Fruit fly (Drosophila melanogaster): Measurements from ENCODE around the gene Ac13E.
A peak's percentile ranks its signal among the peaks of the same experiment; 100 is the strongest.

The Ac13E gene

dm6 chrX:15549055-15549454 lies 5.0 kb downstream of the Ac13E start (continued):
- TF ChIP-seq CG6808 (GFP tag; optimal IDR thresholded peaks at IDR 0.05) (no peak), Eip75B (GFP tag; optimal IDR thresholded peaks at IDR 0.05) (peak; percentile 52), Hr38 (GFP tag; optimal IDR thresholded peaks at IDR 0.05) (no peak), CG6854 (GFP tag; optimal IDR thresholded peaks at IDR 0.05) (no peak), salr (GFP tag; optimal IDR thresholded peaks at IDR 0.05) (peak in 1 of 2 experiments; percentile 37), Met (GFP tag; optimal IDR thresholded peaks at IDR 0.05) (peak; percentile 70), Lpt (GFP tag; optimal IDR thresholded peaks at IDR 0.05) (peak; percentile 41), achi (GFP tag; optimal IDR thresholded peaks at IDR 0.05) (peak; percentile 60), acj6 (GFP tag; optimal IDR thresholded peaks at IDR 0.05) (peak; percentile 47), CG6276 (GFP tag; optimal IDR thresholded peaks at IDR 0.05) (peak; percentile 79), svp (GFP tag) (peak; percentile 80), spab (GFP tag; optimal IDR thresholded peaks at IDR 0.05) (no peak), CG32006 (GFP tag; optimal IDR thresholded peaks at IDR 0.05) (peak; percentile 84), Ets21C (GFP tag; optimal IDR thresholded peaks at IDR 0.05) (peak; percentile 30)

- TF ChIP-seq salr (GFP tag; optimal IDR thresholded peaks at IDR 0.05) (no peak), svp (GFP tag) (peak; percentile 99), dsx (GFP tag; optimal IDR thresholded peaks at IDR 0.05; ENCODE audit: poor library complexity, severe bottlenecking) (peak; percentile 30), Hr38 (GFP tag; optimal IDR thresholded peaks at IDR 0.05) (no peak), Eip78C (GFP tag) (peak; percentile 44)
These were observed 8.4 kb downstream of the Ac13E start for dm6 chrX:15545467-15546197.

dm6 chrX:15543479-15544044 lies 10.5 kb downstream of the Ac13E start:
- TF ChIP-seq CG3032 (tag; optimal IDR thresholded peaks at IDR 0.05): no peak
- peak; percentile 23 for TF ChIP-seq Hr4 (GFP tag; optimal IDR thresholded peaks at IDR 0.05)
- peak; percentile 7 for TF ChIP-seq Sox15 (GFP tag; optimal IDR thresholded peaks at IDR 0.05)
- no peak for TF ChIP-seq Ets21C (GFP tag; optimal IDR thresholded peaks at IDR 0.05)
- peak; percentile 62; the same call in 1 of the 2 replicates for TF ChIP-seq Gug (GFP tag; IDR thresholded peaks at IDR 0.05)
- TF ChIP-seq Ets96B (tag; optimal IDR thresholded peaks at IDR 0.05): peak; percentile 2
- peak; percentile 61 for TF ChIP-seq Sox14 (GFP tag; optimal IDR thresholded peaks at IDR 0.05)
- no peak for TF ChIP-seq Blimp-1 (GFP tag; optimal IDR thresholded peaks at IDR 0.05)
- TF ChIP-seq dsx (GFP tag; optimal IDR thresholded peaks at IDR 0.05; ENCODE audit: poor library complexity, severe bottlenecking): no peak
- TF ChIP-seq CG34406 (GFP tag; optimal IDR thresholded peaks at IDR 0.05): peak; percentile 37
- no peak for TF ChIP-seq Met (GFP tag; optimal IDR thresholded peaks at IDR 0.05)
- TF ChIP-seq CG1621 (tag; optimal IDR thresholded peaks at IDR 0.05): no peak
- TF ChIP-seq ss (GFP tag; optimal IDR thresholded peaks at IDR 0.05): peak in 1 of 2 experiments; percentile 39
- no peak for TF ChIP-seq Hr39 (GFP tag; optimal IDR thresholded peaks at IDR 0.05)
- TF ChIP-seq CG4318 (GFP tag; optimal IDR thresholded peaks at IDR 0.05): no peak
- TF ChIP-seq dac (GFP tag; optimal IDR thresholded peaks at IDR 0.05): no peak
- no peak for TF ChIP-seq CG16779 (tag; optimal IDR thresholded peaks at IDR 0.05)
- no peak for TF ChIP-seq Lpt (GFP tag; optimal IDR thresholded peaks at IDR 0.05)
- TF ChIP-seq salr (GFP tag; optimal IDR thresholded peaks at IDR 0.05): peak in 1 of 2 experiments; percentile 9
- peak; percentile 32 for TF ChIP-seq CG8632 (GFP tag; optimal IDR thresholded peaks at IDR 0.05)
- TF ChIP-seq spab (GFP tag; optimal IDR thresholded peaks at IDR 0.05): peak; percentile 15
- TF ChIP-seq CG31627 (GFP tag; optimal IDR thresholded peaks at IDR 0.05): no peak
- peak; percentile 67 for TF ChIP-seq CG8119 (GFP tag; IDR thresholded peaks at IDR 0.05)
- peak; percentile 45 for TF ChIP-seq Eip75B (GFP tag; optimal IDR thresholded peaks at IDR 0.05)
- TF ChIP-seq CG11294 (GFP tag; IDR thresholded peaks at IDR 0.05): peak; percentile 60
- no peak for TF ChIP-seq fkh (GFP tag; optimal IDR thresholded peaks at IDR 0.05)
- TF ChIP-seq CG6854 (GFP tag; optimal IDR thresholded peaks at IDR 0.05): no peak
- peak; percentile 53 for TF ChIP-seq CG3919 (GFP tag; optimal IDR thresholded peaks at IDR 0.05)
- peak; percentile 40 for TF ChIP-seq CG10669 (GFP tag; optimal IDR thresholded peaks at IDR 0.05)
- TF ChIP-seq CG11902 (GFP tag; optimal IDR thresholded peaks at IDR 0.05): no peak
- TF ChIP-seq CG10631 (GFP tag; optimal IDR thresholded peaks at IDR 0.05): peak; percentile 58
- TF ChIP-seq svp (GFP tag): peak; percentile 59
- TF ChIP-seq CG6163 (GFP tag; IDR thresholded peaks at IDR 0.05): peak; percentile 78
- TF ChIP-seq acj6 (GFP tag; optimal IDR thresholded peaks at IDR 0.05): peak; percentile 29
- TF ChIP-seq CG15336 (GFP tag; IDR thresholded peaks at IDR 0.05): peak; percentile 80
- peak; percentile 55 for TF ChIP-seq achi (GFP tag; optimal IDR thresholded peaks at IDR 0.05)
- TF ChIP-seq esn (GFP tag; optimal IDR thresholded peaks at IDR 0.05): peak; percentile 2
- peak; percentile 63 for TF ChIP-seq CG6792 (GFP tag; optimal IDR thresholded peaks at IDR 0.05)
- peak; percentile 6 for TF ChIP-seq CG7368 (GFP tag; optimal IDR thresholded peaks at IDR 0.05)

All from whole organism, prepupa.